Worm (Caenorhabditis elegans) whole organism, young adult: ENCODE results near the gene C05D12.2.
A peak's percentile ranks its signal among the peaks of the same experiment; 100 is the strongest.

Source experiments
- B0019.2 ChIP-seq: fragments of 200-800 bp; sonication (Bioruptor generic); conservative IDR thresholded peaks from 2 replicates; pipeline ENCODE4 v1.3.6; 2022; ENCODE audit warnings: missing genetic modification reagents, missing genetic modification characterization, missing compliant biosample characterization
- B0035.1 ChIP-seq: sonication (generic microtip); optimal IDR thresholded peaks from 2 replicates; lab custom pipeline; 2016; ENCODE audit warnings: missing genetic modification characterization, mild to moderate bottlenecking, missing compliant biosample characterization, missing genotype, missing genetic modification reagents
- F23B12.7 ChIP-seq: sonication (generic microtip); optimal IDR thresholded peaks from 2 replicates; lab custom pipeline; 2017; ENCODE audit warnings: missing genetic modification characterization, mild to moderate bottlenecking, missing compliant biosample characterization, antibody characterized with exemption, moderate library complexity; ENCODE audit not compliant: insufficient read depth
- F33H1.4 ChIP-seq: fragments of 200-800 bp; sonication (Bioruptor generic); IDR thresholded peaks from 2 replicates; pipeline ENCODE4 v1.3.6; 2022; ENCODE audit warnings: missing genetic modification reagents, missing genetic modification characterization, missing compliant biosample characterization
- F49E8.2 ChIP-seq: sonication (generic microtip); optimal IDR thresholded peaks from 3 replicates; lab custom pipeline; 2017; ENCODE audit warnings: missing genetic modification characterization, mild to moderate bottlenecking, missing compliant biosample characterization, antibody characterized with exemption, moderate library complexity; ENCODE audit not compliant: insufficient read depth
- F52B5.7 ChIP-seq: sonication (generic microtip); optimal IDR thresholded peaks from 2 replicates; lab custom pipeline; 2016; ENCODE audit warnings: mild to moderate bottlenecking, missing genetic modification characterization, missing compliant biosample characterization
- F55B11.4 ChIP-seq: sonication (generic microtip); optimal IDR thresholded peaks from 2 replicates; lab custom pipeline; 2016; ENCODE audit warnings: missing compliant biosample characterization, missing genetic modification characterization, borderline replicate concordance; ENCODE audit not compliant: insufficient read depth
- K11D2.4 ChIP-seq: fragments of 200-800 bp; sonication (Bioruptor generic); IDR thresholded peaks from 2 replicates; pipeline ENCODE4 v1.3.6; 2022; ENCODE audit warnings: missing genetic modification reagents, missing genetic modification characterization, missing compliant biosample characterization
- T07F8.4 ChIP-seq: sonication (generic microtip); optimal IDR thresholded peaks from 2 replicates; lab custom pipeline; 2016; ENCODE audit warnings: mild to moderate bottlenecking, missing genetic modification characterization, moderate library complexity, missing compliant biosample characterization
- akir-1 ChIP-seq: fragments of 200-800 bp; sonication (Bioruptor generic); optimal IDR thresholded peaks from 2 replicates; lab custom pipeline; 2018; ENCODE audit warnings: mild to moderate bottlenecking, missing genetic modification characterization, moderate library complexity, missing compliant biosample characterization
- attf-3 ChIP-seq: fragments of 200-800 bp; sonication (Bioruptor generic); conservative IDR thresholded peaks from 2 replicates; pipeline ENCODE4 v1.3.6; 2022; ENCODE audit warnings: missing genetic modification reagents, missing genetic modification characterization, missing compliant biosample characterization
- attf-5 ChIP-seq: fragments of 200-800 bp; sonication (Bioruptor generic); optimal IDR thresholded peaks from 2 replicates; lab custom pipeline; 2018; ENCODE audit warnings: mild to moderate bottlenecking, missing genetic modification characterization, missing compliant biosample characterization
- attf-6 ChIP-seq: fragments of 200-800 bp; sonication (Bioruptor generic); IDR thresholded peaks from 2 replicates; pipeline ENCODE4 v1.3.6; 2022; ENCODE audit warnings: missing genetic modification reagents, missing genetic modification characterization, missing compliant biosample characterization
- ceh-27 ChIP-seq: fragments of 200-800 bp; sonication (Bioruptor generic); optimal IDR thresholded peaks from 2 replicates; lab custom pipeline; 2018; ENCODE audit warnings: mild to moderate bottlenecking, missing genetic modification characterization, moderate library complexity, missing compliant biosample characterization
- ceh-91 ChIP-seq: fragments of 200-800 bp; sonication (Bioruptor generic); IDR thresholded peaks from 2 replicates; pipeline ENCODE4 v1.3.6; 2022; ENCODE audit warnings: missing genetic modification reagents, missing genetic modification characterization, missing compliant biosample characterization
- chd-7 ChIP-seq: sonication (generic microtip); optimal IDR thresholded peaks from 2 replicates; lab custom pipeline; 2016; ENCODE audit warnings: mild to moderate bottlenecking, missing genetic modification characterization, moderate library complexity, missing compliant biosample characterization
- dox-1 ChIP-seq: fragments of 200-800 bp; sonication (Bioruptor generic); IDR thresholded peaks from 2 replicates; pipeline ENCODE4 v1.3.6; 2022; ENCODE audit warnings: missing genetic modification reagents, missing genetic modification characterization, missing compliant biosample characterization
- efl-1 ChIP-seq: fragments of 150-350 bp; optimal IDR thresholded peaks from 2 replicates; lab custom pipeline; 2014; ENCODE audit warnings: missing biosample characterization, missing genetic modification reagents, missing genetic modification characterization
- egl-18 ChIP-seq: fragments of 200-800 bp; sonication (Bioruptor generic); IDR thresholded peaks from 2 replicates; pipeline ENCODE4 v1.3.6; 2022; ENCODE audit warnings: missing genetic modification reagents, missing genetic modification characterization, missing compliant biosample characterization
- egrh-3 ChIP-seq: fragments of 200-800 bp; sonication (Bioruptor generic); IDR thresholded peaks from 2 replicates; pipeline ENCODE4 v1.3.6; 2022; ENCODE audit warnings: missing genetic modification reagents, missing genetic modification characterization, missing compliant biosample characterization
- him-1 ChIP-seq: sonication (generic microtip); optimal IDR thresholded peaks from 2 replicates; lab custom pipeline; 2016; ENCODE audit warnings: missing genotype, missing genetic modification reagents, missing genetic modification characterization, missing compliant biosample characterization
- hrde-1 ChIP-seq: sonication (generic microtip); optimal IDR thresholded peaks from 2 replicates; lab custom pipeline; 2016; ENCODE audit warnings: missing genetic modification characterization, mild to moderate bottlenecking, missing compliant biosample characterization, moderate library complexity, missing genotype, missing genetic modification reagents, borderline replicate concordance
- lag-1 ChIP-seq: fragments of 200-800 bp; sonication (Bioruptor generic); IDR thresholded peaks from 2 replicates; pipeline ENCODE4 v1.3.6; 2022; ENCODE audit warnings: missing genetic modification reagents, missing genetic modification characterization, missing compliant biosample characterization
- let-526 ChIP-seq: fragments of 200-800 bp; sonication (Bioruptor generic); IDR thresholded peaks from 2 replicates; pipeline ENCODE4 v1.3.6; 2022; ENCODE audit warnings: missing genetic modification reagents, missing genetic modification characterization, missing compliant biosample characterization
- let-607 ChIP-seq, 2 experiments: fragments of 200-800 bp in 1 of 2; sonication (Bioruptor generic) in 1 of 2; sonication (generic microtip) in 1 of 2; optimal IDR thresholded peaks; 2 replicates each; lab custom pipeline; 2016 to 2018; ENCODE audit warnings: mild to moderate bottlenecking in 2 of 2, missing compliant biosample characterization in 2 of 2, missing genetic modification characterization in 2 of 2, moderate library complexity in 2 of 2, missing genotype in 1 of 2
- lin-35 ChIP-seq, 3 experiments: fragments of 150-350 bp in 2 of 3; sonication (generic microtip) in 1 of 3; optimal IDR thresholded peaks; 2 replicates each; lab custom pipeline; 2014 to 2018; ENCODE audit warnings: missing biosample characterization in 3 of 3, missing genetic modification characterization in 3 of 3, missing genetic modification reagents in 3 of 3
- lin-40 ChIP-seq: sonication (generic microtip); optimal IDR thresholded peaks from 2 replicates; lab custom pipeline; 2016; ENCODE audit warnings: missing genetic modification characterization, mild to moderate bottlenecking, missing compliant biosample characterization, missing genotype, missing genetic modification reagents
- lsy-27 ChIP-seq: sonication (generic microtip); optimal IDR thresholded peaks from 2 replicates; lab custom pipeline; 2017; ENCODE audit warnings: missing genetic modification characterization, mild to moderate bottlenecking, missing compliant biosample characterization, antibody characterized with exemption, missing genotype, borderline replicate concordance; ENCODE audit not compliant: insufficient read depth
- madf-10 ChIP-seq: sonication (generic microtip); optimal IDR thresholded peaks from 2 replicates; lab custom pipeline; 2016; ENCODE audit warnings: mild to moderate bottlenecking, missing genetic modification characterization, missing compliant biosample characterization
- mcd-1 ChIP-seq: fragments of 200-800 bp; sonication (Bioruptor generic); IDR thresholded peaks from 2 replicates; pipeline ENCODE4 v1.3.6; 2022; ENCODE audit warnings: missing genetic modification reagents, missing genetic modification characterization, missing compliant biosample characterization
- mel-28 ChIP-seq: sonication (generic microtip); optimal IDR thresholded peaks from 2 replicates; lab custom pipeline; 2016; ENCODE audit warnings: borderline replicate concordance, mild to moderate bottlenecking, missing genetic modification characterization, missing compliant biosample characterization
- mes-4 ChIP-seq: sonication (generic microtip); optimal IDR thresholded peaks from 2 replicates; lab custom pipeline; 2016; ENCODE audit warnings: missing genotype, missing genetic modification characterization, missing compliant biosample characterization
- mxl-1 ChIP-seq: sonication (generic microtip); optimal IDR thresholded peaks from 2 replicates; lab custom pipeline; 2016; ENCODE audit warnings: missing genetic modification characterization, missing compliant biosample characterization
- nhr-80 ChIP-seq: sonication (generic microtip); optimal IDR thresholded peaks from 2 replicates; lab custom pipeline; 2016; ENCODE audit warnings: missing genetic modification characterization, missing compliant biosample characterization
- pbrm-1 ChIP-seq: fragments of 200-800 bp; sonication (Bioruptor generic); IDR thresholded peaks from 2 replicates; pipeline ENCODE4 v1.3.6; 2022; ENCODE audit warnings: missing genetic modification reagents, missing genetic modification characterization, missing compliant biosample characterization
- rcor-1 ChIP-seq: fragments of 200-800 bp; sonication (Bioruptor generic); IDR thresholded peaks from 2 replicates; pipeline ENCODE4 v1.3.6; 2022; ENCODE audit warnings: missing genetic modification reagents, missing genetic modification characterization, missing compliant biosample characterization
- rpc-1 ChIP-seq, 2 experiments: fragments of 150-350 bp in 1 of 2; sonication (generic microtip) in 1 of 2; optimal IDR thresholded peaks; 2 replicates each; lab custom pipeline; 2014 to 2018; ENCODE audit warnings: missing biosample characterization in 1 of 2, missing genetic modification characterization in 1 of 2, missing genetic modification reagents in 1 of 2, missing genotype in 1 of 2
- sea-2 ChIP-seq: fragments of 200-800 bp; sonication (Bioruptor generic); IDR thresholded peaks from 2 replicates; pipeline ENCODE4 v1.3.6; 2022; ENCODE audit warnings: missing genetic modification characterization, missing compliant biosample characterization
- unc-130 ChIP-seq: sonication (generic microtip); optimal IDR thresholded peaks from 2 replicates; lab custom pipeline; 2016; ENCODE audit warnings: missing genetic modification reagents, missing genetic modification characterization, missing compliant biosample characterization
- ztf-18 ChIP-seq: sonication (generic microtip); optimal IDR thresholded peaks from 2 replicates; lab custom pipeline; 2016; ENCODE audit warnings: missing genotype, mild to moderate bottlenecking, missing genetic modification characterization, missing compliant biosample characterization
- ztf-22 ChIP-seq: fragments of 200-800 bp; sonication (Bioruptor generic); optimal IDR thresholded peaks from 2 replicates; lab custom pipeline; 2018; ENCODE audit warnings: mild to moderate bottlenecking, missing genetic modification characterization, moderate library complexity, missing compliant biosample characterization
- ztf-25 ChIP-seq: fragments of 200-800 bp; sonication (Bioruptor generic); IDR thresholded peaks from 2 replicates; pipeline ENCODE4 v1.3.6; 2022; ENCODE audit warnings: missing genetic modification reagents, missing genetic modification characterization, missing compliant biosample characterization
- ztf-26 ChIP-seq: sonication (generic microtip); optimal IDR thresholded peaks from 2 replicates; lab custom pipeline; 2017; ENCODE audit warnings: missing genetic modification characterization, missing compliant biosample characterization
- ztf-28 ChIP-seq: fragments of 200-800 bp; sonication (Bioruptor generic); IDR thresholded peaks from 2 replicates; pipeline ENCODE4 v1.3.6; 2022; ENCODE audit warnings: missing genetic modification reagents, missing genetic modification characterization, missing compliant biosample characterization

C05D12.2 gene

ce11 chrII:11453025-11453424 is 34.9 kb downstream of the C05D12.2 start, which contains the start of gene rsp-1 (continued):
- TF ChIP-seq mes-4 (no peak), egrh-3 (GFP tag; lab: Robert Waterston, UW) (no peak), mcd-1 (GFP tag; lab: Robert Waterston, UW) (peak; percentile 90), rcor-1 (GFP tag; lab: Robert Waterston, UW) (peak; percentile 88), efl-1 (GFP tag; lab: Kevin White, UChicago) (peak; percentile 60), F52B5.7 (peak; percentile 16), rpc-1 (optimal IDR thresholded peaks at IDR 0.05; lab: Kevin White, UChicago) (no peak), rpc-1 (tag; optimal IDR thresholded peaks at IDR 0.05; lab: Kevin White, UChicago) (no peak), B0035.1 (tag; lab: Kevin White, UChicago) (peak; percentile 14), T07F8.4 (tag; lab: Kevin White, UChicago) (no peak), mel-28 (tag; lab: Kevin White, UChicago) (no peak), lin-35 (GFP tag; optimal IDR thresholded peaks at IDR 0.05; lab: Kevin White, UChicago) (peak in 2 of 3 experiments; percentile 74 to 93), lin-40 (tag; lab: Kevin White, UChicago) (peak; percentile 88), F49E8.2 (tag; lab: Kevin White, UChicago) (peak; percentile 53), sea-2 (no peak), ztf-18 (tag; lab: Kevin White, UChicago) (peak; percentile 99), egl-18 (0 out of 2 replicates have a peak, but pooled peaks have one; percentile 30), F55B11.4 (tag; lab: Kevin White, UChicago) (no peak), lsy-27 (tag; lab: Kevin White, UChicago) (no peak), ztf-25 (GFP tag; lab: Robert Waterston, UW) (no peak), F23B12.7 (tag; lab: Kevin White, UChicago) (peak; percentile 85), unc-130 (GFP tag; lab: Kevin White, UChicago) (no peak), attf-5 (peak; percentile 98), ztf-28 (GFP tag; lab: Robert Waterston, UW) (0 out of 2 replicates have a peak, but pooled peaks have one; percentile 49), let-526 (peak; percentile 79), lag-1 (0 out of 2 replicates have a peak, but pooled peaks have one; percentile 48), chd-7 (tag; lab: Kevin White, UChicago) (peak; percentile 64), K11D2.4 (GFP tag; lab: Robert Waterston, UW) (peak; percentile 88), ztf-22 (no peak), nhr-80 (tag; lab: Kevin White, UChicago) (peak; percentile 95), attf-3 (GFP tag; lab: Robert Waterston, UW) (peak; percentile 79), mxl-1 (no peak), ceh-27 (GFP tag; lab: Kevin White, UChicago) (peak; percentile 85), F33H1.4 (peak; percentile 76), ceh-91 (peak; percentile 73), let-607 (tag; optimal IDR thresholded peaks at IDR 0.05; lab: Kevin White, UChicago) (peak; percentile 54 to 73), him-1 (no peak), ztf-26 (tag; lab: Kevin White, UChicago) (peak; percentile 71), B0019.2 (GFP tag; lab: Robert Waterston, UW) (peak; percentile 67; the same call in 1 of the 2 replicates), dox-1 (peak; percentile 95), hrde-1 (tag; lab: Kevin White, UChicago) (peak; percentile 36), akir-1 (GFP tag; lab: Kevin White, UChicago) (no peak), attf-6 (no peak; the same call in 1 of the 2 replicates), madf-10 (tag; lab: Kevin White, UChicago) (peak; percentile 80), pbrm-1 (GFP tag; lab: Robert Waterston, UW) (peak; percentile 91)
